Fruit fly (Drosophila melanogaster) whole organism, pupa: ENCODE results near the gene CG43965.
A peak's percentile ranks its signal among the peaks of the same experiment; 100 is the strongest.

Source experiments
- CG10348 ChIP-seq: fragments of 200-800 bp; sonication (Bioruptor generic); IDR thresholded peaks from 2 replicates; pipeline ENCODE4 v1.3.6; 2022; ENCODE audit warnings: missing biosample characterization, missing genetic modification characterization
- CG12605 ChIP-seq: fragments of 200-800 bp; sonication (Bioruptor generic); IDR thresholded peaks from 2 replicates; pipeline ENCODE4 v1.3.6; 2022; ENCODE audit warnings: missing biosample characterization, missing genetic modification characterization
- CG13204 ChIP-seq: fragments of 200-800 bp; sonication (Bioruptor generic); optimal IDR thresholded peaks from 2 replicates; lab custom pipeline; 2018; ENCODE audit warnings: missing biosample characterization, mild to moderate bottlenecking, missing genetic modification characterization, moderate library complexity
- CG14655 ChIP-seq: fragments of 200-800 bp; sonication (Bioruptor generic); optimal IDR thresholded peaks from 3 replicates; lab custom pipeline; 2017; ENCODE audit warnings: mild to moderate bottlenecking, missing biosample characterization, missing genetic modification reagents, missing genetic modification characterization
- CG15710 ChIP-seq: fragments of 200-800 bp; sonication (Bioruptor generic); optimal IDR thresholded peaks from 2 replicates; lab custom pipeline; 2018; ENCODE audit warnings: missing biosample characterization, mild to moderate bottlenecking, missing genetic modification characterization, moderate library complexity
- CG17806 ChIP-seq: fragments of 200-800 bp; sonication (Bioruptor generic); optimal IDR thresholded peaks from 2 replicates; lab custom pipeline; 2018; ENCODE audit warnings: missing biosample characterization, mild to moderate bottlenecking, missing genetic modification characterization, moderate library complexity
- CG32121 ChIP-seq: fragments of 200-800 bp; sonication (Bioruptor generic); IDR thresholded peaks from 2 replicates; pipeline ENCODE4 v1.3.6; 2022; ENCODE audit warnings: missing biosample characterization, missing genetic modification characterization
- CG34367 ChIP-seq: fragments of 200-800 bp; sonication (Bioruptor generic); optimal IDR thresholded peaks from 2 replicates; lab custom pipeline; 2018; ENCODE audit warnings: missing biosample characterization, mild to moderate bottlenecking, missing genetic modification characterization
- CG4496 ChIP-seq: fragments of 200-800 bp; sonication (Bioruptor generic); IDR thresholded peaks from 3 replicates; pipeline ENCODE4 v1.3.6; 2022; ENCODE audit warnings: missing biosample characterization, missing genetic modification characterization
- CG8159 ChIP-seq: fragments of 200-800 bp; sonication (Bioruptor generic); optimal IDR thresholded peaks from 3 replicates; lab custom pipeline; 2018; ENCODE audit warnings: missing biosample characterization, mild to moderate bottlenecking, missing genetic modification characterization, moderate library complexity
- CG8301 ChIP-seq: fragments of 200-800 bp; sonication (Bioruptor generic); optimal IDR thresholded peaks from 2 replicates; lab custom pipeline; 2018; ENCODE audit warnings: missing biosample characterization, mild to moderate bottlenecking, missing genetic modification characterization
- CG9948 ChIP-seq: fragments of 200-800 bp; sonication (Bioruptor generic); optimal IDR thresholded peaks from 2 replicates; lab custom pipeline; 2018; ENCODE audit warnings: missing biosample characterization, mild to moderate bottlenecking, missing genetic modification characterization, moderate library complexity
- D1 ChIP-seq: fragments of 200-800 bp; sonication (Bioruptor generic); optimal IDR thresholded peaks from 2 replicates; lab custom pipeline; 2018; ENCODE audit warnings: missing biosample characterization, mild to moderate bottlenecking, missing genetic modification characterization, moderate library complexity
- EcR ChIP-seq: fragments of 200-800 bp; sonication (Bioruptor generic); optimal IDR thresholded peaks from 3 replicates; lab custom pipeline; 2019; ENCODE audit warnings: missing biosample characterization, missing genetic modification characterization, mild to moderate bottlenecking, moderate library complexity, missing genetic modification reagents
- Ets98B ChIP-seq: fragments of 200-800 bp; sonication (Bioruptor generic); IDR thresholded peaks from 2 replicates; pipeline ENCODE4 v1.3.6; 2022; ENCODE audit warnings: missing biosample characterization, missing genetic modification characterization
- Pif1A ChIP-seq: fragments of 200-800 bp; sonication (Bioruptor generic); optimal IDR thresholded peaks from 3 replicates; lab custom pipeline; 2016; ENCODE audit warnings: missing biosample characterization, missing genetic modification characterization
- Pif1B ChIP-seq: fragments of 200-800 bp; sonication (Bioruptor generic); optimal IDR thresholded peaks from 3 replicates; lab custom pipeline; 2016; ENCODE audit warnings: missing biosample characterization, missing genetic modification characterization
- Snoo ChIP-seq: fragments of 200-800 bp; sonication (Bioruptor generic); optimal IDR thresholded peaks from 3 replicates; lab custom pipeline; 2017; ENCODE audit warnings: missing biosample characterization, mild to moderate bottlenecking, missing genetic modification characterization, inconsistent platforms
- fd96Ca ChIP-seq: fragments of 200-800 bp; sonication (Bioruptor generic); IDR thresholded peaks from 3 replicates; pipeline ENCODE4 v1.3.6; 2022; ENCODE audit warnings: missing biosample characterization, missing genetic modification characterization
- gl ChIP-seq: fragments of 200-800 bp; sonication (Bioruptor generic); optimal IDR thresholded peaks from 2 replicates; lab custom pipeline; 2018; ENCODE audit warnings: missing biosample characterization, mild to moderate bottlenecking, missing genetic modification characterization
- rn ChIP-seq: fragments of 200-800 bp; sonication (Bioruptor generic); IDR thresholded peaks from 2 replicates; pipeline ENCODE4 v1.3.6; 2022; ENCODE audit warnings: missing biosample characterization, missing genetic modification characterization

CG43965 gene

DNA sequence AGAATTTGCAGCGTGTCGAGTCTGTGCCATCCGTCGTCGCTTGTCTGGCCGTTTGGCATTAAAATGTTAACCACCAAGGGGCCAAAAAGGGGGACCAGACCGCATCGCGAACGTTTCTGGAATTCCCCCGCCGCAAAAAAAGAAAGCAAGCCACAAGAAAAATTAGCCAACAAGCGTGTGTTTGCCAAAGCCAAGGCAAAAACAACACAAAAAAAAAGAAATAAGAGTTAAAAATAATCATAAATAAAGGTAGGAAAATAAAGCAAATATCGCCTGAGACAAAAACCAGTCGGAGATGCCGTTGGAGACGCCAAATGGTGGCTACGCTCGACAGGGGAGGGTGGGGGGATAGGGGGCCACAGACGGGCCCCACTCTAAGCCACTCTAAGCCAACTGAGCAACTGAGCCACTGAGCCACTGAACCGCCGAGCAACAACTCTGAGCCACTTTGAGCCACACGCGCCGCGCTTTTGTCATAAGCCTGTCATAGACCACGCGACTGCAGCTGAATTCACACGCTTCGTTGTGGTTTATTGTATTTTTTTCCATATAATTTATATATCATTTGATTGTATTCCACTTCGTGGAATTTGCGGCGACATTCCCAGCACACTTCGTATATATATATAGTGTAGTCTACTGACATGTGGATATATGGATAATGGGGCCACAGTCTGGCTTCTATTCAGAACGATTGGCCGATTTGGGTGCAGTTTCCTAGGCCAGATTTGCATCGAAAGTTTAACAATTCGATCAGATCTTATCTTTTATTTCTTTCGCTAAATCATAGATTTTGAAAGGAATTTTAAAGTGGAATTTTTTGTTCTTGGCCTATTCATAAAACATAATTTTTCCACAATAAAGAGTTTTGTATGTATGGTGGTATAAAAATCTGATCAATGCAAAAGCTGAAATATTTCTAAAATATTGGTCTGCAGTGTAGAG is 31.7 kb downstream of the CG43965 start:
- no peak for TF ChIP-seq CG17806 (tag; lab: Kevin White, UChicago)
- 0 out of 2 replicates have a peak, but pooled peaks have one; percentile 24 for TF ChIP-seq rn
- peak; percentile 76 for TF ChIP-seq Ets98B (GFP tag; lab: Robert Waterston, UW)
- peak; percentile 74 for TF ChIP-seq CG12605 (GFP tag; lab: Robert Waterston, UW)
- peak; percentile 64; the same call in 2 of the 3 replicates for TF ChIP-seq fd96Ca (GFP tag; lab: Robert Waterston, UW)
- peak; percentile 69; the same call in 2 of the 3 replicates for TF ChIP-seq CG4496 (GFP tag; lab: Robert Waterston, UW)
- TF ChIP-seq gl (tag; lab: Kevin White, UChicago) = no peak
- peak; percentile 62; the same call in 1 of the 2 replicates for TF ChIP-seq CG32121 (GFP tag; lab: Robert Waterston, UW)
- no peak for TF ChIP-seq Pif1B
- TF ChIP-seq CG14655 (GFP tag; lab: Kevin White, UChicago) = peak; percentile 47
- peak; percentile 36 for TF ChIP-seq CG8301 (tag; lab: Kevin White, UChicago)
- TF ChIP-seq, all 21 proteins: peak for 8

DNA sequence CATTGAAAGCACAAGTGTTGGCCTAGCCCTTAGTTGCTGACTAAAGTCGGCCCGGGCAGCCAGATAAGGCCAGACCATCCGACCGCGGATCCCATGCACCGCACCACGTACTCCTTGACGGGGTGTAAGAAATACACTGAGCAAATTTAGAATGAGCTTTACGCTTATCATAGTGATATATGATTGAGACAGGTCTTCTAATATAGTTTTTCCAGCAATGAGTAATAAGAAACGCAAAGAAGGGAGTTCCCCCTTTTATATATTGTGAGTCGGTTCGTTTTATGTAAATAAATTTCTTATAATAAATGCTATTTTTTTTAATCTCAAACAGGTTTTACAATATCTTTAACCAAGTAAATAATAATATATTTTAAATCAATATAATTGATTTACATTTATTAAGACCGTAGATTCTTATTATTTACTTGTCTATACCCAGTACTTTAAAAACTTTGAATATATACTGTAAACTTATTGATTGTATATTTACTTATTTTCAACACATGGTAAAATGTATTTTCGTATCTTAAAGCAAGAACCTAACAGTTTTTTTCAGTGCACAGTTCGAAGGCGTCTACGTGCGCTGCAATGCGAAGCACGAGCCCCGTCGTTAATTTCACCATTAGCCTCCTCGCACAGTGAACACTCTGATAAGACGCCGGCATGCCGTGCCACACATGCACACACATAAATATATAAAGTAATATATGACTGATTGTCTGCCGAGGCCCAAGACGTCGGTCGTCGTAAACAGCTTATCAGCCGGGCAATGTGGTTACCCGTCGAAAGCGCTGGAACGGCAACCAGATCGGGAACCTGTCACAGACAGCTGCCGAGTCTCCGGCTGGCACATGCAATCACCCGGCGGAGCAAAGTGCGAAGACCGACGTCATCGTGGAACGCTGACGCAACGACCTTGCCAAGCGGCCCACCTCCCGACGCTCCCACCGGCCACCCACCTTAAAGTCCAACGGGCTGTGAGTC is 33.4 kb downstream of the CG43965 start:
- TF ChIP-seq CG12605 (GFP tag; lab: Robert Waterston, UW) = peak; percentile 46
- peak; percentile 11 for TF ChIP-seq Pif1A (GFP tag; lab: Kevin White, UChicago)
- TF ChIP-seq Snoo (tag; lab: Kevin White, UChicago) = peak; percentile 48
- TF ChIP-seq CG8159 = peak; percentile 59
- TF ChIP-seq CG8301 (tag; lab: Kevin White, UChicago) = peak; percentile 11
- TF ChIP-seq rn = 0 out of 2 replicates have a peak, but pooled peaks have one; percentile 11
- no peak for TF ChIP-seq CG32121 (GFP tag; lab: Robert Waterston, UW)
- TF ChIP-seq CG15710 (tag; lab: Kevin White, UChicago) = peak; percentile 50
- peak; percentile 35 for TF ChIP-seq CG9948
- TF ChIP-seq CG4496 (GFP tag; lab: Robert Waterston, UW) = peak; percentile 66
- TF ChIP-seq Pif1B = no peak
- peak; percentile 57; the same call in 1 of the 3 replicates for TF ChIP-seq fd96Ca (GFP tag; lab: Robert Waterston, UW)
- TF ChIP-seq CG10348 (GFP tag; lab: Robert Waterston, UW) = no peak
- peak; percentile 8 for TF ChIP-seq CG34367 (tag; lab: Kevin White, UChicago)
- peak; percentile 81 for TF ChIP-seq gl (tag; lab: Kevin White, UChicago)
- peak; percentile 26 for TF ChIP-seq D1 (tag; lab: Kevin White, UChicago)
- peak; percentile 9 for TF ChIP-seq CG17806 (tag; lab: Kevin White, UChicago)
- peak; percentile 48 for TF ChIP-seq Ets98B (GFP tag; lab: Robert Waterston, UW)
- peak; percentile 75 for TF ChIP-seq EcR
- peak; percentile 64 for TF ChIP-seq CG13204 (GFP tag; lab: Kevin White, UChicago)
- TF ChIP-seq CG14655 (GFP tag; lab: Kevin White, UChicago) = peak; percentile 56

DNA sequence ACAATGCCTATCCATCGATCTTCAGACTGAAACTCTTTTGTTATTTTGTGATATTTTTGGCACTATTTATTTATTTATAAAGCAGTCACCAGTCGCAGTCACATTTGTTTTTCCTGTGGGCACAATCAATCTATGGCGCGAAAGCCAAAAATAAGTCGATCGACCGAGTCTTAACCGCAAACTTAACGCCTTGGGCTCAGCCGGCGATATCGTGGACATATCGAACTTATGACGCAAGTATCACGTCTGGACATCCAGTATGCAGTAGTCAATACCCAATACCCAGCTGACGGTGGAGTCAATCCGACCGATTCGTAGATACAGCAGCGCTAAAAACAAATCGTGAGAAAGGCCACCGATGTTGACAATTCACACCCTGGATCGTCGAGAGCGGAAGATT is 34.9 kb downstream of the CG43965 start:
- TF ChIP-seq CG32121 (GFP tag; lab: Robert Waterston, UW) = no peak
- TF ChIP-seq D1 (tag; lab: Kevin White, UChicago) = no peak
- no peak for TF ChIP-seq Pif1B
- TF ChIP-seq CG4496 (GFP tag; lab: Robert Waterston, UW) = no peak
- TF ChIP-seq Ets98B (GFP tag; lab: Robert Waterston, UW) = no peak
- no peak for TF ChIP-seq CG8159
- no peak for TF ChIP-seq CG9948
- TF ChIP-seq EcR = no peak
- TF ChIP-seq CG17806 (tag; lab: Kevin White, UChicago) = no peak
- TF ChIP-seq CG15710 (tag; lab: Kevin White, UChicago) = no peak
- TF ChIP-seq CG10348 (GFP tag; lab: Robert Waterston, UW) = no peak
- no peak for TF ChIP-seq Pif1A (GFP tag; lab: Kevin White, UChicago)
- no peak for TF ChIP-seq CG14655 (GFP tag; lab: Kevin White, UChicago)
- TF ChIP-seq CG12605 (GFP tag; lab: Robert Waterston, UW) = no peak
- TF ChIP-seq gl (tag; lab: Kevin White, UChicago) = no peak
- TF ChIP-seq CG8301 (tag; lab: Kevin White, UChicago) = no peak

DNA sequence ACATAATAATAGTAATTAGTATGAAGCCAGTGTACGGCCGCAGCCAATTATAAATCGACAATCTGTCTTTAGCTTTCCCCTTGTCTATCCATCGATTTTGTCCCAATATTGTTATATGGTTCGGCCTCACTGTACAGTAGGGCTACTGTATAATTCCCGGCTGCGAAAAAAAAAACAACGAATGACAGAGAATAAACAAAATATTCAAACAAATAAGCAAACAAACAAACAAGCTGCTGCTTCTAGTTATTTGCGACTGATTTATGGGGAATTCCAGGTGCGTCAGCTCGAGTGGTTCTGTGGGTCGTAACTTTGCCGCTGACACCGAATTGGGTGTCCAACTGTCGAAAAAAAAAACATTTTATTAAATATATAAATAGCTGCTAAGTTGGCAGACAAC is 35.9 kb downstream of the CG43965 start:
- TF ChIP-seq CG10348 (GFP tag; lab: Robert Waterston, UW) (no peak), Pif1A (GFP tag; lab: Kevin White, UChicago) (no peak)

DNA sequence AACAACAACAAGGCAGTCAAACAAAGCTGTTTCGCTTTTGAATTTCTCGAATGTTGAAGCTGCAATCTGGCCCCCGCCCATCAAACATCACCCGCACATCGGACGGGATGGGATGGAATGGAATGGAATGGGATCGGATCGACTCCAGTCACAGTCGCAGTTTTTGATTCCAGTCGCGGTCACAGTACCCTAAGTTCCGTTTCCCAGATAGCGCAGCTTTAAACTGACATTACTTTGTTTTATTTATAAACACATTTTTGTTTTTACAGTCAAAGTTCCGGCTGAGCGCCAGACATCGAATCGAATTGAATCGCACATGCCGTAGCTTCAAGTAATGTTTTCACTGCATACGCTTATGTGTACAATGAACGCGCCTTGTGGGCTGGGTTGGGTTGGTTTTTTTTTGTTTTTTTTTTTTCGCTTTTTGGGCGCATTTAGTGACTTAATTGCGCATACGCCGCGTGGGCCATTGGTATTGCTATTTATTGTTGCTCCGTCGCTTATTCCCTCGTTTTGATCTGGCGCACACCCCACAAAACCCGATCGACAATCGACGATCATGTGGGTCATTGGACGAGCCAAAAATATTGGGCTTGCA is 36.8 kb downstream of the CG43965 start:
- peak; percentile 44 for TF ChIP-seq EcR
- TF ChIP-seq CG4496 (GFP tag; lab: Robert Waterston, UW) = no peak
- no peak for TF ChIP-seq CG14655 (GFP tag; lab: Kevin White, UChicago)
- TF ChIP-seq fd96Ca (GFP tag; lab: Robert Waterston, UW) = no peak
